Worm (Caenorhabditis elegans): ENCODE results near the gene W10G11.2.
A peak's percentile ranks its signal among the peaks of the same experiment; 100 is the strongest.
"Not testable (repeated sequence)": the region's sequence is repeated elsewhere in the genome, so short reads cannot be mapped to it uniquely, and the experiment has no call there.

W10G11.2 gene

DNA sequence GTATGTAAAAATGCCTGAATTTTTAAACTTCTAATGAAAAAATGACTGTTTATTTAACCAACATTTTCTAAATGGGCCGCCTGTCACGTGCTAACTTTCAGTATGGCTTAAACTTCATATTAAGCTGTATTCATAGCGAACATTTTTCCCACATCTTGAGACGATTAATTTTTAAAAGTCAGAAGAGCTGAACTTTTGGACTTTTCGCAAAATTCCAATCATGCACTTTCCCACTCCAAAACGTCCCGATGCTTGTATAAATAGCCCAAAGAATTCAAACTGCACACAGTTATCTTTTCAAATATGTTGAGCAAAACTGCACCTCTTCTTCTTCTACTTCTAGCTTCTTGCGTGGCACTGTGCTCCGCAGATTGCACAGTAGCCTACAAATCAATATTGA is 15.3 kb upstream of the W10G11.2 start, which contains the start of gene clec-132 (continued):
- no peak for TF ChIP-seq tag-97 (GFP tag; IDR thresholded peaks at IDR 0.05)

DNA sequence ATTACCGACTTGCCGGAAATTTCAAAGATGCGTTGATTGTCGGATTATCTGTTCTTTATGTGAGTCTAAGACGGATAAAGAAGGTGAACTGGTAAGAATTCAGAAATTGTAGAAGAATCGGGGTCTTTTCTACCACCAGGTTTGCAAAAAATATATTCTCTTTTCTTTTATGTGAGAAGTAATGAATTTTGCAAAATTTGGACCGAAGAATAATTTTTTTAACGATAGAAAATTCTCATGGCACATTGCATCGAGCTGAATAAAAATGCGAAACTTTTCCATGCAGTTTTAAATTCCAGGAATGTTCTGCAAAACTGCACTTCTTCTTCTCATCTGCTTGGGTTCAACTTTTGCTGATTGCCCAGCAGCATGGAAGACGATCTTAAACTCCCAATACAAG is 11.8 kb upstream of the W10G11.2 start, which contains the start of gene clec-130:
Gene clec-130, plus strand, starts transcription at position 301 of the 400 bp plus-strand sequence.
- TF ChIP-seq egl-27 (tag; optimal IDR thresholded peaks at IDR 0.05) (no peak), nhr-41 (GFP tag; IDR thresholded peaks at IDR 0.05) (no peak), nhr-28 (tag; optimal IDR thresholded peaks at IDR 0.05) (no peak), dmd-6 (GFP tag; IDR thresholded peaks at IDR 0.05) (no peak), gei-8 (GFP tag; optimal IDR thresholded peaks at IDR 0.05) (no peak), aha-1 (tag) (no peak), madf-5 (GFP tag; IDR thresholded peaks at IDR 0.05) (no peak), F10B5.3 (tag; optimal IDR thresholded peaks at IDR 0.05) (no peak), Y105C5A.15 (GFP tag; IDR thresholded peaks at IDR 0.05) (no peak), lin-38 (GFP tag; IDR thresholded peaks at IDR 0.05) (no peak), snpc-1.2 (GFP tag; IDR thresholded peaks at IDR 0.05) (no peak), lin-15B (tag; optimal IDR thresholded peaks at IDR 0.05) (no peak), hif-1 (tag; optimal IDR thresholded peaks at IDR 0.05) (no peak), Y75B8A.6 (GFP tag; IDR thresholded peaks at IDR 0.05) (no peak), unc-39 (tag; optimal IDR thresholded peaks at IDR 0.05) (no peak)

DNA sequence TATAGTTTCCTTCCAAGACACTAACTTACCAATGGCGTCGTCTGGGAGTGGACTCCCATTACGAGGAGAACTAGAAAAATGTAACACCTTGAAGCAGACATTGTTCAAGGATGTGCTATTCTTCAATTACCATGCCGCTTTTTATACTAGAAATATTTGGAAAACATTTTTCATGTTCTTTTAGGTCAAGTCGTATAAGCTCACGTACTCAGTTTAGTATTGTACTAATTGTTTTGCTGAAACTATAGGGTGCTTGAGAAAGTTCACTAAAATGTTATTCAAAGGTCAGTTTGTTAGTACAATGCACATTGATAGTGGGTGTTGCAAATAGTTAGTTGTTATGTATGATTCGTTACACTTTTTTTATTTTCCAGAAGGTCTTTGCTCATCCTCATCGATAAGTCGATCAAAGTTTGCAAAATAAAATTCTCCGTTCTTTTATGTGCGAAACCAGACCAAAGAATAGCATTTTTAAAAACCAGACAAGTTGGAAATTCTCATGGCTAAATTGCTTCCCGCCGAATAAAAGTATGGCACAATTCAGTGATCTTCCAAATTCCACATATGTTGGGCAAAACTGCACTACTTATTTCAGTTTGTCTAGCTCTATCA is 9.6 kb upstream of the W10G11.2 start, which contains the start of the genes clec-128 and clec-129:
Gene clec-128, minus strand, starts transcription at position 101 of the 612 bp plus-strand sequence.
Gene clec-129, plus strand, starts transcription at position 562 of the 612 bp plus-strand sequence.
- TF ChIP-seq zip-2 (tag; optimal IDR thresholded peaks at IDR 0.05) (no peak), aha-1 (tag) (peak; percentile 51)

DNA sequence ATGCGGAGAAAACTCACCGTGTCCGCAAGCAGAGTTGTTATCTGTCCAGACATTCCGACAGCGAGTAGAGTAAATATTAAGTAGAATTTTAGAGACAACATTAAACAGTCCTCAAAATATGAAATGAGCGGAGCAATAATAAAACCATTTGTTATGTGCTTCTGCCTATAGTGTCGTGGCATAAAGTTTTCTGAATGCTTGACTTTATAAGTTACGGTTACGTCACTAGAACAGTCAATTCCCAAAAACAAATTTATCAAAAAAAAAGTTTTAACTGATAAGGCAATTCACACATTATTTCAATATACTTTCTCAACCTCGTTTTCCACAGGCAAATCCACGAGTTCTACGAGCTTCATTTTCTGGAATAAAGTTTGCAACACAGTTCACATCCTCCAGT is 7.7 kb upstream of the W10G11.2 start, which contains the start of gene clec-127:
Gene clec-127, minus strand, starts transcription at position 101 of the 400 bp plus-strand sequence.
- no peak for TF ChIP-seq nhr-28 (tag; optimal IDR thresholded peaks at IDR 0.05)
- TF ChIP-seq ZK337.2 (GFP tag; IDR thresholded peaks at IDR 0.05): no peak
- no peak for TF ChIP-seq unc-62 (GFP tag; optimal IDR thresholded peaks at IDR 0.05 in 1 of 2)
- TF ChIP-seq unc-62 (tag; optimal IDR thresholded peaks at IDR 0.05): no peak
- TF ChIP-seq daf-16 (GFP tag; optimal IDR thresholded peaks at IDR 0.05): no peak
- TF ChIP-seq daf-16 (tag; optimal IDR thresholded peaks at IDR 0.05): peak; percentile 22

DNA sequence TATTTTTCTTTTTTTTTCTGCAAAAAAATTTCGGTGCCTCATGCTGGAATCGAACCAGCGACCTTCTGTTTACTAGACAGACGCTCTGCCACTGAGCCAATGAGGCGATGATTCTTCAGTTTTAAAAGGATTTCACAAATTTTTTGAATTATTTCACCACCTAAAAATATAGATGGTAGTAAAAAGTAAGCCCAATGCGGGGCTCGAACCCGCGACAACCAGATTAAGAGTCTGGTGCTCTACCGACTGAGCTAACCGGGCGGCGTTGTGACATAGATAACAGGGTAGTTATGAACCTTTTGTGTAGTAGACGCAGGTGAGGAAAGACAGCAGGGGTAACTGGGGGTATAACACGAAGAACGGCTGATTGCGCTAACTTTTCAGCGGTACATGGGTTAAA is 6.1 kb upstream of the W10G11.2 start:
- peak; percentile 59 for TF ChIP-seq dmd-6 (GFP tag; IDR thresholded peaks at IDR 0.05)
- peak; percentile 52 for TF ChIP-seq Y5F2A.4 (GFP tag; optimal IDR thresholded peaks at IDR 0.05)
- peak; percentile 21 for TF ChIP-seq F49E8.2 (tag; optimal IDR thresholded peaks at IDR 0.05; ENCODE audit: borderline replicate concordance)
- peak; percentile 86 for TF ChIP-seq snpc-1.2 (GFP tag; IDR thresholded peaks at IDR 0.05)
- peak; percentile 77 for TF ChIP-seq zfp-3 (GFP tag; conservative IDR thresholded peaks at IDR 0.05)
- TF ChIP-seq dmd-9 (GFP tag; IDR thresholded peaks at IDR 0.05): peak; percentile 56; the same call in 1 of the 2 replicates
- 0 out of 2 replicates have a peak, but pooled peaks have one; percentile 43 for TF ChIP-seq lin-1 (GFP tag; IDR thresholded peaks at IDR 0.05)
- TF ChIP-seq daf-16 (GFP tag; optimal IDR thresholded peaks at IDR 0.05): peak; percentile 29 to 86
- peak; percentile 77 for TF ChIP-seq daf-16 (tag; optimal IDR thresholded peaks at IDR 0.05)
- peak; percentile 74 for TF ChIP-seq F26F4.8 (GFP tag; conservative IDR thresholded peaks at IDR 0.05)
- peak; percentile 58 for TF ChIP-seq mes-2 (tag; optimal IDR thresholded peaks at IDR 0.05; ENCODE audit: poor library complexity, severe bottlenecking)
- TF ChIP-seq spr-3 (GFP tag; optimal IDR thresholded peaks at IDR 0.05): peak; percentile 19
- TF ChIP-seq lim-7 (GFP tag; IDR thresholded peaks at IDR 0.05): peak; percentile 87
- TF ChIP-seq D1046.2 (GFP tag; IDR thresholded peaks at IDR 0.05): 0 out of 2 replicates have a peak, but pooled peaks have one; percentile 80
- TF ChIP-seq tra-1 (GFP tag; IDR thresholded peaks at IDR 0.05): peak; percentile 54; the same call in 1 of the 2 replicates
- peak; percentile 46 for TF ChIP-seq hlh-11 (tag; optimal IDR thresholded peaks at IDR 0.05)
- TF ChIP-seq T26A8.4 (GFP tag; IDR thresholded peaks at IDR 0.05): peak; percentile 67
- TF ChIP-seq Y105C5A.15 (GFP tag; IDR thresholded peaks at IDR 0.05): peak; percentile 82
- peak; percentile 94 for TF ChIP-seq egl-43 (GFP tag; IDR thresholded peaks at IDR 0.05)
- peak; percentile 16 for TF ChIP-seq mxl-3 (GFP tag; optimal IDR thresholded peaks at IDR 0.05)
- peak in 1 of 2 experiments; percentile 66 for TF ChIP-seq unc-62 (GFP tag; optimal IDR thresholded peaks at IDR 0.05 in 1 of 2)
- not testable (repeated sequence) for TF ChIP-seq unc-62 (tag; optimal IDR thresholded peaks at IDR 0.05)
- peak; percentile 55 for TF ChIP-seq lin-13 (GFP tag; optimal IDR thresholded peaks at IDR 0.05)
- TF ChIP-seq zip-11 (GFP tag; IDR thresholded peaks at IDR 0.05): 0 out of 2 replicates have a peak, but pooled peaks have one; percentile 49
- peak; percentile 73; the same call in 1 of the 2 replicates for TF ChIP-seq saeg-2 (GFP tag; IDR thresholded peaks at IDR 0.05)
- peak; percentile 59; the same call in 1 of the 2 replicates for TF ChIP-seq nhr-41 (GFP tag; IDR thresholded peaks at IDR 0.05)
- TF ChIP-seq madf-9 (GFP tag; conservative IDR thresholded peaks at IDR 0.05): peak; percentile 35; the same call in 1 of the 2 replicates

Data from whole organism, L4 larva.